Worm (Caenorhabditis elegans): ENCODE results near the gene F14H3.15.

- TF ChIP-seq nhr-28 (tag; optimal IDR thresholded peaks at IDR 0.05) (no peak), pqm-1 (tag; optimal IDR thresholded peaks at IDR 0.05) (no peak), lin-35 (GFP tag; optimal IDR thresholded peaks at IDR 0.05) (no peak), ceh-82 (tag; optimal IDR thresholded peaks at IDR 0.05) (no peak), jun-1 (tag; optimal IDR thresholded peaks at IDR 0.05) (no peak), unc-86 (tag; optimal IDR thresholded peaks at IDR 0.05) (no peak)
Measured at ce11 chrV:16103594-16103993, 43.6 kb upstream of the F14H3.15 start, which contains the start of gene argk-1.

Measured in whole organism, L1 larva.